Worm (Caenorhabditis elegans) whole organism, mixed stage, embryonic: ENCODE results near the gene ZC239.5.

ENCODE experiments used
- M03D4.4 ChIP-seq: sonication (generic microtip); optimal IDR thresholded peaks from 2 replicates; lab custom pipeline; 2017; ENCODE audit warnings: mild to moderate bottlenecking, missing genetic modification characterization, missing compliant biosample characterization
- bed-3 ChIP-seq: fragments of 200-800 bp; sonication (Bioruptor generic); optimal IDR thresholded peaks from 3 replicates; lab custom pipeline; 2018; ENCODE audit warnings: mild to moderate bottlenecking, missing genetic modification characterization, moderate library complexity, missing compliant biosample characterization
- blmp-1 ChIP-seq: fragments of 150-350 bp; optimal IDR thresholded peaks from 2 replicates; lab custom pipeline; 2014; ENCODE audit warnings: missing biosample characterization, missing genetic modification characterization
- ceh-39 ChIP-seq: fragments of 150-350 bp; optimal IDR thresholded peaks from 2 replicates; lab custom pipeline; 2014; ENCODE audit warnings: missing biosample characterization, missing genetic modification characterization
- ceh-43 ChIP-seq: fragments of 200-800 bp; sonication (Bioruptor generic); optimal IDR thresholded peaks from 2 replicates; lab custom pipeline; 2018; ENCODE audit warnings: mild to moderate bottlenecking, missing genetic modification characterization, moderate library complexity, missing compliant biosample characterization
- ceh-83 ChIP-seq: fragments of 200-800 bp; sonication (Bioruptor generic); optimal IDR thresholded peaks from 2 replicates; lab custom pipeline; 2018; ENCODE audit warnings: mild to moderate bottlenecking, missing genetic modification characterization, missing compliant biosample characterization
- cnd-1 ChIP-seq: fragments of 200-800 bp; sonication (Bioruptor generic); optimal IDR thresholded peaks from 2 replicates; lab custom pipeline; 2018; ENCODE audit warnings: mild to moderate bottlenecking, missing genetic modification characterization, missing compliant biosample characterization
- elt-1 ChIP-seq: sonication (generic microtip); optimal IDR thresholded peaks from 2 replicates; lab custom pipeline; 2017; ENCODE audit warnings: missing genetic modification characterization, mild to moderate bottlenecking, missing compliant biosample characterization, antibody characterized with exemption, moderate library complexity, borderline replicate concordance; ENCODE audit not compliant: insufficient read depth
- ham-2 ChIP-seq: fragments of 200-800 bp; sonication (Bioruptor generic); optimal IDR thresholded peaks from 2 replicates; lab custom pipeline; 2018; ENCODE audit warnings: mild to moderate bottlenecking, missing genetic modification characterization, missing compliant biosample characterization
- lin-13 ChIP-seq: fragments of 150-350 bp; optimal IDR thresholded peaks from 2 replicates; lab custom pipeline; 2014; ENCODE audit warnings: missing biosample characterization, missing genetic modification characterization
- lin-32 ChIP-seq: fragments of 200-800 bp; sonication (Bioruptor generic); optimal IDR thresholded peaks from 2 replicates; lab custom pipeline; 2018; ENCODE audit warnings: mild to moderate bottlenecking, missing genetic modification characterization, missing compliant biosample characterization
- lsy-2 ChIP-seq: fragments of 150-350 bp; optimal IDR thresholded peaks from 2 replicates; lab custom pipeline; 2014; ENCODE audit warnings: missing biosample characterization, missing genetic modification characterization
- mab-5 ChIP-seq: fragments of 150-350 bp; optimal IDR thresholded peaks from 2 replicates; lab custom pipeline; 2014; ENCODE audit warnings: missing biosample characterization, missing genetic modification characterization
- mep-1 ChIP-seq: fragments of 150-350 bp; optimal IDR thresholded peaks from 2 replicates; lab custom pipeline; 2017; ENCODE audit warnings: missing biosample characterization, missing genetic modification reagents, missing genetic modification characterization, inconsistent platforms
- mls-2 ChIP-seq: sonication (generic microtip); optimal IDR thresholded peaks from 2 replicates; lab custom pipeline; 2016; ENCODE audit warnings: mild to moderate bottlenecking, missing genetic modification characterization, moderate library complexity, missing compliant biosample characterization
- nhr-2 ChIP-seq: fragments of 150-350 bp; optimal IDR thresholded peaks from 2 replicates; lab custom pipeline; 2014; ENCODE audit warnings: missing biosample characterization, missing genetic modification characterization
- nhr-237 ChIP-seq: fragments of 150-350 bp; optimal IDR thresholded peaks from 2 replicates; lab custom pipeline; 2014; ENCODE audit warnings: missing biosample characterization, missing genetic modification characterization
- nhr-76 ChIP-seq: sonication (generic microtip); optimal IDR thresholded peaks from 2 replicates; lab custom pipeline; 2017; ENCODE audit warnings: missing biosample characterization, missing genetic modification characterization
- pha-4 ChIP-seq: fragments of 150-350 bp; optimal IDR thresholded peaks from 2 replicates; lab custom pipeline; 2018; ENCODE audit warnings: missing biosample characterization, missing genetic modification reagents, missing genetic modification characterization
- sem-2 ChIP-seq: fragments of 200-800 bp; sonication (Bioruptor generic); optimal IDR thresholded peaks from 2 replicates; lab custom pipeline; 2018; ENCODE audit warnings: mild to moderate bottlenecking, missing genetic modification characterization, missing compliant biosample characterization
- sptf-1 ChIP-seq: sonication (generic microtip); optimal IDR thresholded peaks from 2 replicates; lab custom pipeline; 2017; ENCODE audit warnings: mild to moderate bottlenecking, missing genetic modification characterization, moderate library complexity, missing compliant biosample characterization
- unc-120 ChIP-seq: sonication (generic microtip); optimal IDR thresholded peaks from 2 replicates; lab custom pipeline; 2017; ENCODE audit warnings: missing genetic modification characterization, missing compliant biosample characterization; ENCODE audit not compliant: poor library complexity, severe bottlenecking
- unc-39 ChIP-seq: fragments of 150-350 bp; optimal IDR thresholded peaks from 2 replicates; lab custom pipeline; 2014; ENCODE audit warnings: missing biosample characterization, missing genetic modification characterization
- unc-62 ChIP-seq: fragments of 150-350 bp; optimal IDR thresholded peaks from 2 replicates; lab custom pipeline; 2014; ENCODE audit warnings: missing biosample characterization, missing genetic modification reagents, missing genetic modification characterization
- zip-8 ChIP-seq: fragments of 150-350 bp; optimal IDR thresholded peaks from 2 replicates; lab custom pipeline; 2014; ENCODE audit warnings: missing biosample characterization, missing genetic modification characterization
- ztf-11 ChIP-seq: fragments of 150-350 bp; optimal IDR thresholded peaks from 2 replicates; lab custom pipeline; 2014; ENCODE audit warnings: missing biosample characterization, missing genetic modification characterization

The ZC239.5 gene

ce11 chrII:3251782-3252181, 41.3 kb downstream of the ZC239.5 start:
- TF ChIP-seq unc-39 (tag; lab: Kevin White, UChicago) (no peak), lsy-2 (no peak), ceh-39 (tag; lab: Kevin White, UChicago) (no peak), cnd-1 (tag; lab: Kevin White, UChicago) (no peak), mls-2 (tag; lab: Kevin White, UChicago) (no peak), unc-62 (no peak), ztf-11 (tag; lab: Kevin White, UChicago) (no peak), mep-1 (tag; lab: Kevin White, UChicago) (no peak), bed-3 (GFP tag; lab: Kevin White, UChicago) (no peak), nhr-2 (no peak), nhr-237 (tag; lab: Kevin White, UChicago) (no peak), pha-4 (tag; lab: Kevin White, UChicago) (no peak), ceh-83 (no peak), blmp-1 (no peak), zip-8 (tag; lab: Kevin White, UChicago) (no peak), elt-1 (no peak), unc-120 (no peak), nhr-76 (tag; lab: Kevin White, UChicago) (no peak)

ce11 chrII:3259254-3259653, 48.8 kb downstream of the ZC239.5 start, which contains the start of gene gcy-19:
gcy-19 (minus strand) TSS chrII:3259354.
- TF ChIP-seq unc-62: no peak
- TF ChIP-seq lin-13 (tag; lab: Kevin White, UChicago): no peak
- TF ChIP-seq nhr-76 (tag; lab: Kevin White, UChicago): no peak
- no peak for TF ChIP-seq ceh-43 (GFP tag; lab: Kevin White, UChicago)
- no peak for TF ChIP-seq lin-32 (GFP tag; lab: Kevin White, UChicago)
- TF ChIP-seq ceh-83: no peak
- no peak for TF ChIP-seq mep-1 (tag; lab: Kevin White, UChicago)
- no peak for TF ChIP-seq bed-3 (GFP tag; lab: Kevin White, UChicago)
- no peak for TF ChIP-seq unc-120

- TF ChIP-seq elt-1: no peak
- no peak for TF ChIP-seq ceh-43 (GFP tag; lab: Kevin White, UChicago)
- no peak for TF ChIP-seq unc-62
- no peak for TF ChIP-seq nhr-2
- no peak for TF ChIP-seq sem-2 (GFP tag; lab: Kevin White, UChicago)
- no peak for TF ChIP-seq nhr-237 (tag; lab: Kevin White, UChicago)
- no peak for TF ChIP-seq lin-32 (GFP tag; lab: Kevin White, UChicago)
- no peak for TF ChIP-seq zip-8 (tag; lab: Kevin White, UChicago)
- no peak for TF ChIP-seq mls-2 (tag; lab: Kevin White, UChicago)
- no peak for TF ChIP-seq ztf-11 (tag; lab: Kevin White, UChicago)
- no peak for TF ChIP-seq M03D4.4 (tag; lab: Kevin White, UChicago)
- no peak for TF ChIP-seq mep-1 (tag; lab: Kevin White, UChicago)
- TF ChIP-seq lin-13 (tag; lab: Kevin White, UChicago): no peak
- no peak for TF ChIP-seq mab-5 (tag; lab: Kevin White, UChicago)
- TF ChIP-seq pha-4 (tag; lab: Kevin White, UChicago): no peak
- no peak for TF ChIP-seq ham-2 (GFP tag; lab: Kevin White, UChicago)
- no peak for TF ChIP-seq cnd-1 (tag; lab: Kevin White, UChicago)
- no peak for TF ChIP-seq bed-3 (GFP tag; lab: Kevin White, UChicago)
- no peak for TF ChIP-seq sptf-1 (tag; lab: Kevin White, UChicago)
Measured at ce11 chrII:3262504-3262903, 52.0 kb downstream of the ZC239.5 start, which contains the start of gene F02E11.2. F02E11.2 (plus strand) TSS chrII:3262804.
